Worm (Caenorhabditis elegans): ENCODE measurements around the gene cct-2.

DNA sequence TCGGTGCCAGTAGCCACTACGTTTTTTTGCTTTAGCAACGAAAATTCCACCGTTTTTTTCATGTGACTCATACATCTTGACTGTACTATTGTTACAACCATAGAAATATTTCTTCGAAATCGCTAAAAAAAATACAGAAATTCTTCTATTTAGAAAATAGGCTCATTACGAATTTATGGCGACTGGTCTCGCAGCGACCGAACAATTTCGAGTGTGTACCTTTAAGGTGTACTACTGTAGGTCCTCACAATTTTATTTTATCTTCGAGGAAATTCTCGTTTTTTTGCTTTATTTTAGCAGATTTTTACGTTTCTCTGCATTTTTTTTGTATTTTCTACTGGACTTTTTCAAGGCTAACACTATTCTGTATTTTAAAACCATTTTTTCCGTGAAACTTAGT is 37.5 kb upstream of the cct-2 start:
- TF ChIP-seq alr-1 (tag; optimal IDR thresholded peaks at IDR 0.05) (no peak), unc-62 (GFP tag; optimal IDR thresholded peaks at IDR 0.05) (no peak), nhr-77 (tag; optimal IDR thresholded peaks at IDR 0.05) (no peak), F13H6.1 (tag; optimal IDR thresholded peaks at IDR 0.05) (no peak), mdl-1 (tag; optimal IDR thresholded peaks at IDR 0.05) (no peak)

All from whole organism, L2 larva.